Worm (Caenorhabditis elegans): Measurements from ENCODE around the gene exos-8.

The exos-8 gene

DNA sequence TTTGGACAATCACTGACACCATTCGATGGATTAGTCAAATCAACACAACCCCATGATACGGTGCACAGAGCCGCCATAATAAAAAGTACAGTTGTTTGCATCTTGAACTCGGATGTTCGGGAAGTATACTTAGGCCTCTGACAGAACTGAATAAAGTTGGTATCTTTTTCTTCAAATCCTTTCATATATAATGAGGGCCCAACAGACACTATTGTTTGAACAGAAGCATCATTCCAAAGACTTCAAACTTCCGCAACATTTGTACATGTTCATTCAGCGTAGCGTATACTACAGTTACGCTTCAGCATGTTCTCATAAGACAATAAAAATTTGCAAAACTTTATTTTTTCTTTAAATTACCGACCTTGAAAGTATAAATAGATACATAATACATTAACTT lies 10.5 kb downstream of the exos-8 start, which contains the start of gene F41G3.19:
TSS of gene F41G3.19 (minus strand) at position 101 of the 400 bp plus-strand sequence.
- no peak for TF ChIP-seq xbp-1 (tag; optimal IDR thresholded peaks at IDR 0.05)
- no peak for TF ChIP-seq mep-1 (tag; optimal IDR thresholded peaks at IDR 0.05)
- TF ChIP-seq lin-14 (GFP tag; optimal IDR thresholded peaks at IDR 0.05) = no peak
- no peak for TF ChIP-seq pqm-1 (tag; optimal IDR thresholded peaks at IDR 0.05)
- TF ChIP-seq dsc-1 (tag; optimal IDR thresholded peaks at IDR 0.05) = no peak

DNA sequence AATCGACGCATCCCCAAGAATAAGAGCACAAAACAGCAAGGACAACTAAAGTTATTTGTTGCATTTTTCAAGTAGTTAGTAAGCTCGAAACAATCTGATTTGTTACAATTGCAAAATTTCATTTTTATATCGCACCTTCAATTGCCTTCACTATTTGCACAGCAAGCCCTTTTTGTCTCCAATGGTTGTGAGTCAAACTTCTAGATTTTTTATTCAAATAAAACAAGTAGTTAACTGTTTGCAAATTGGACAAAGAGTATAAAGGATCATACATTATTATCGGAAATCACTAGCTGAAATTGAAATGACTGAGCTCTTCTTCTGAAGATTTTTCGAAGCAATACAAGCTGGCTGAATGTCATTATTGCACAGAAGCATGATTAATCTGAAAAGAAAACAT lies 11.4 kb downstream of the exos-8 start, which contains the start of gene F41G3.21:
TSS of gene F41G3.21 (minus strand) at position 101 of the 400 bp plus-strand sequence.
- TF ChIP-seq fos-1 (tag; optimal IDR thresholded peaks at IDR 0.05) = no peak
- TF ChIP-seq jun-1 (tag; optimal IDR thresholded peaks at IDR 0.05) = no peak
- TF ChIP-seq blmp-1 (tag; optimal IDR thresholded peaks at IDR 0.05) = no peak
- no peak for TF ChIP-seq nhr-71 (tag; optimal IDR thresholded peaks at IDR 0.05)
- TF ChIP-seq xbp-1 (tag; optimal IDR thresholded peaks at IDR 0.05) = no peak
- TF ChIP-seq mep-1 (tag; optimal IDR thresholded peaks at IDR 0.05) = no peak
- no peak for TF ChIP-seq unc-62 (GFP tag; optimal IDR thresholded peaks at IDR 0.05)
- no peak for TF ChIP-seq lin-39 (tag; optimal IDR thresholded peaks at IDR 0.05)
- no peak for TF ChIP-seq alr-1 (tag; optimal IDR thresholded peaks at IDR 0.05; ENCODE audit: borderline replicate concordance)
- TF ChIP-seq snpc-4 (tag; optimal IDR thresholded peaks at IDR 0.05) = no peak
- TF ChIP-seq egl-27 (tag; optimal IDR thresholded peaks at IDR 0.05) = no peak
- no peak for TF ChIP-seq nhr-90 (tag; optimal IDR thresholded peaks at IDR 0.05; ENCODE audit: poor library complexity)
- TF ChIP-seq ceh-90 (tag; optimal IDR thresholded peaks at IDR 0.05) = no peak

DNA sequence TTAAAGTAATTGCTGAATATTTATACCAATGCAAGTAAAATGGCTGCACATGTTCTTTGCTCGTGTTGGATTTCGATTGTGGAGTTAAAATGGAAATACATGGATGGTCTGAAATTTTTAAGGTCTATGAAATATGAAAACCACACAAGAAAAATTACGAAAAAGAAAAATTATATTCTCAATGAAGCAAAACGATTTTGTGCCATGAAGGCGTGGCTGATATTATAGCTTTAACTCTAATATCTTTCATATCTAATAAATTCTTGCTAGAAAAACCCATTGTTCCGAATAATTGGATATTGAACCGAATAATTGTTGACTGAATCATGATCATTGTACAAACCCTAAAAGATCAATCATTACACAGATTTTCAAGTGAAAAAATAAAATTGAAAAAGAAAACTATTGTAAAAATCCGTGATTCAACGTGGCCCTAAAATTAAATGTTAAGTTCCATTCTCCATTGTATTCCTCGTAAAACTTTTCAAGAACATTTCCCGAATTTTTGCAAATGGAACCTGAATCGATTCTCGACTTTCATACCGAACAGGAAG lies 13.3 kb downstream of the exos-8 start, which contains the start of the genes srx-95 and fis-1:
TSS of gene srx-95 (minus strand) at position 101 of the 554 bp plus-strand sequence.
TSS of gene fis-1 (plus strand) at position 504 of the 554 bp plus-strand sequence.
- TF ChIP-seq F16B12.6 (tag; optimal IDR thresholded peaks at IDR 0.05) = no peak
- TF ChIP-seq unc-130 (tag; optimal IDR thresholded peaks at IDR 0.05) = no peak
- TF ChIP-seq ztf-11 (tag; optimal IDR thresholded peaks at IDR 0.05) = no peak
- no peak for TF ChIP-seq nhr-19 (GFP tag; conservative IDR thresholded peaks at IDR 0.05)
- no peak for TF ChIP-seq snpc-4 (tag; optimal IDR thresholded peaks at IDR 0.05)
- TF ChIP-seq unc-86 (tag; optimal IDR thresholded peaks at IDR 0.05) = no peak
- TF ChIP-seq sox-4 (tag; optimal IDR thresholded peaks at IDR 0.05) = no peak
- no peak for TF ChIP-seq Y116A8C.19 (tag; optimal IDR thresholded peaks at IDR 0.05; ENCODE audit: borderline replicate concordance)
- no peak for TF ChIP-seq ama-1 (optimal IDR thresholded peaks at IDR 0.05)
- TF ChIP-seq nhr-77 (tag; optimal IDR thresholded peaks at IDR 0.05) = no peak
- no peak for TF ChIP-seq ceh-90 (tag; optimal IDR thresholded peaks at IDR 0.05)
- TF ChIP-seq ztf-4 (tag; optimal IDR thresholded peaks at IDR 0.05) = no peak
- TF ChIP-seq ceh-63 (GFP tag; optimal IDR thresholded peaks at IDR 0.05) = no peak

DNA sequence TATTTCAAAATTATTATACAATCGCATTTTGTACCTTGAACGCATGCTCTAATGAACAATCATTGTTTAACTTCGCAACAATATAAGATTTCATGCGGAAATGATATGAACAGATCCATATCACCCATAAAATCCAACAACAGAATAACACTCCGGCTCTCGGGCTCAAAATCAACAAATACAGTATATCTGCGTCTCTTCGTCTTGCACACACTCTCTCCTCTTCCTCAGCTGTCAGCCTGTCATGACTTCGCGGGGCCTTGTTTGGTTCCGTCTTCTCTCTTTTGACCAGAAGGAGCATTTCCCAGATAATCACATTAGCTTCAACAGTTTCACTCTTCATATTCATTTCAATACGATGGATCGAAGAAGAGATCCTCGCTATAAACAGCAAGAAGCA lies 14.7 kb downstream of the exos-8 start, which contains the start of gene F41G3.3:
TSS of gene F41G3.3 (plus strand) at position 301 of the 400 bp plus-strand sequence.
- TF ChIP-seq nhr-20 (tag; optimal IDR thresholded peaks at IDR 0.05) = no peak
- TF ChIP-seq skn-1 (tag; optimal IDR thresholded peaks at IDR 0.05) = no peak
- no peak for TF ChIP-seq egl-13 (tag; optimal IDR thresholded peaks at IDR 0.05)
- TF ChIP-seq elt-3 (tag; optimal IDR thresholded peaks at IDR 0.05) = no peak
- TF ChIP-seq lsy-2 (tag; optimal IDR thresholded peaks at IDR 0.05) = no peak
- no peak for TF ChIP-seq pqm-1 (tag; optimal IDR thresholded peaks at IDR 0.05)
- no peak for TF ChIP-seq rnt-1 (tag; optimal IDR thresholded peaks at IDR 0.05)
- no peak for TF ChIP-seq nhr-12 (tag; optimal IDR thresholded peaks at IDR 0.05)
- TF ChIP-seq zip-4 (GFP tag; optimal IDR thresholded peaks at IDR 0.05) = no peak
- TF ChIP-seq ceh-63 (GFP tag; optimal IDR thresholded peaks at IDR 0.05) = no peak
- TF ChIP-seq alr-1 (tag; optimal IDR thresholded peaks at IDR 0.05; ENCODE audit: borderline replicate concordance) = no peak
- TF ChIP-seq zag-1 (tag; optimal IDR thresholded peaks at IDR 0.05) = no peak
- no peak for TF ChIP-seq dsc-1 (tag; optimal IDR thresholded peaks at IDR 0.05)
- TF ChIP-seq fos-1 (tag; optimal IDR thresholded peaks at IDR 0.05) = no peak
- no peak for TF ChIP-seq mef-2 (tag; optimal IDR thresholded peaks at IDR 0.05)
- no peak for TF ChIP-seq Y116A8C.19 (tag; optimal IDR thresholded peaks at IDR 0.05; ENCODE audit: borderline replicate concordance)
- no peak for TF ChIP-seq lin-14 (GFP tag; optimal IDR thresholded peaks at IDR 0.05)
- no peak for TF ChIP-seq nhr-71 (tag; optimal IDR thresholded peaks at IDR 0.05)
- TF ChIP-seq unc-62 (GFP tag; optimal IDR thresholded peaks at IDR 0.05) = no peak

Data from whole organism, L1 larva.